Fruit fly (Drosophila melanogaster): Measurements from ENCODE around the gene CG34375.
A peak's percentile ranks its signal among the peaks of the same experiment; 100 is the strongest.

CG34375 gene

DNA sequence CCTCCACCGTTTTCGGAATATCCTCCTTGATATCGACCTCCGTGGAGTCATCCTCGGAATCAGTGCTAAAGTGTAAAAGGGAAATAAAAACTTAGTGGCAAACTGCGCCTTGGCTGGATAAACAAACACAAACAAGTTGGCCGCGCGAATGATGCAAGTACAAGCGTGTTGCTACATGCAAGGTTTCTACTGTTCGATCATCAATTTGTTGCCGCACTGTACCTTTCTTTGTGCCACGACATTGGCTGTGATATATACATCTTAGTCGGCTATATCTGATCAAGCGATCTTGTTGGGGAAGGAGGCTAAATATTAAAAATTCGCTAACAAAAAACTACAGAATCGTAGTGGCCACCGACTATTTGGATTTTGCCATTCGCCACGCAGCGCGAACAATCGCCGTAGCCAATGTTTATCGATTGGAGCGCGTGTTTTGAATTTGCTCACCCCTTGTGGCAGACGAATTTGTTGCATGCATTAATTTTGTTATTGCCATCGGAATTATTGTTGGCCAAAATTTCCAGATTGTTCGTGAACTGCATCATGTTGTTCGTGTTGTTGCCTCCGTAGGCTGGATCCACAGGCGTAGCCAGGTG, 42.9 kb upstream of the CG34375 start (continued):
- TF ChIP-seq pb (GFP tag; optimal IDR thresholded peaks at IDR 0.05): no peak
- TF ChIP-seq dm (GFP tag; optimal IDR thresholded peaks at IDR 0.05): peak; percentile 60
- peak; percentile 82 for TF ChIP-seq Dp (GFP tag; optimal IDR thresholded peaks at IDR 0.05)
- peak; percentile 47 for TF ChIP-seq pzg (GFP tag; optimal IDR thresholded peaks at IDR 0.05)
- TF ChIP-seq mld (GFP tag; IDR thresholded peaks at IDR 0.05; ENCODE audit: partially characterized antibody): 0 out of 3 replicates have a peak, but pooled peaks have one; percentile 24

DNA sequence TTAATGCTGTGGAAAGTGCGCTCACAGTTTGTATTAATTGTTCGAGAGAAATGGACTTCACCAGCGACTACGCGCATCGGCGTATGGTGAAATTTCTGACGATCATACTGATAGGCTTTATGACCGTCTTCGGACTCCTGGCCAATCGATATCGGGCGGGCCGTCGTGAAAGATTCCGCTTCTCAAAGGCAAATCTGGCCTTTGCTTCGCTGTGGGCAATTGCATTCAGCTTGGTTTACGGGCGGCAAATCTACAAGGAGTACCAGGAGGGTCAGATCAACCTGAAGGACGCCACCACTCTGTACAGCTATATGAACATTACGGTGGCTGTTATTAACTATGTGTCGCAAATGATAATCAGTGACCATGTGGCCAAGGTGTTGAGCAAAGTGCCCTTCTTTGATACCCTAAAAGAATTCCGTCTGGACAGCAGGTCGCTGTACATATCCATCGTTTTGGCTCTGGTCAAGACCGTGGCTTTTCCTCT, 41.3 kb upstream of the CG34375 start, which contains the start of gene Gr94a:
Gene Gr94a (plus strand): TSS at position 51 of the 487 bp plus-strand sequence.
- no peak for TF ChIP-seq Hey (tag; optimal IDR thresholded peaks at IDR 0.05)
- no peak for TF ChIP-seq CG18619 (GFP tag; optimal IDR thresholded peaks at IDR 0.05)
- TF ChIP-seq btn (GFP tag; optimal IDR thresholded peaks at IDR 0.05): no peak
- no peak for TF ChIP-seq CG13775 (GFP tag; optimal IDR thresholded peaks at IDR 0.05)
- TF ChIP-seq Optix (GFP tag; IDR thresholded peaks at IDR 0.05): no peak
- TF ChIP-seq crol (GFP tag; IDR thresholded peaks at IDR 0.05): no peak
- no peak for TF ChIP-seq Spps (tag; optimal IDR thresholded peaks at IDR 0.05)
- TF ChIP-seq CG34224 (GFP tag; IDR thresholded peaks at IDR 0.05; ENCODE audit: partially characterized antibody): no peak
- TF ChIP-seq CG2116 (GFP tag; optimal IDR thresholded peaks at IDR 0.05): no peak
- no peak for TF ChIP-seq pnt (GFP tag; optimal IDR thresholded peaks at IDR 0.05)
- TF ChIP-seq sima (GFP tag; optimal IDR thresholded peaks at IDR 0.05): no peak
- TF ChIP-seq Adf1 (GFP tag; IDR thresholded peaks at IDR 0.05): no peak
- TF ChIP-seq CoRest (tag; optimal IDR thresholded peaks at IDR 0.05): no peak
- no peak for TF ChIP-seq org-1 (GFP tag; optimal IDR thresholded peaks at IDR 0.05)
- no peak for TF ChIP-seq CG17359 (tag; optimal IDR thresholded peaks at IDR 0.05)
- TF ChIP-seq shn (GFP tag; optimal IDR thresholded peaks at IDR 0.05): no peak

DNA sequence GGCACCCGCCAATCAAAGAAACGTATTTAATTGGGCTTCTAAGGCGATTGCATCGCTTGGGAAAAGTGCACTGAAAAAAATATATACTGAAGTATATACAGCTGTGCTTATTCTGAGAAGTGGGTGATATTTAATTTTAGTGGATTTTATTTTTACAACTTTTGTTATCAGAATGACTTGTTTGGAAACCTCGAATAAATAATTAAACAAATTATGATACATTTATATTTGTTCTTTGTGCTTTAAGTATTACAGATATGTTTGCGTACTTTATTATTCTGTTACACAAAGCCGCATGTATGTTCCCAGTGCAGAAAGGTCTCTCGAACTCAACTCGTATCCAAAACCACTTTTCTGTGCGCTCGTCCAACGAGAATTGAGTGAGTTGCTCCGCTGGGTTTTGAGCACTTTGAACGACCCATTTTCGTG, 38.3 kb upstream of the CG34375 start:
- TF ChIP-seq mirr (GFP tag; optimal IDR thresholded peaks at IDR 0.05) (no peak), trh (GFP tag; optimal IDR thresholded peaks at IDR 0.05) (peak; percentile 59), Doc3 (GFP tag; IDR thresholded peaks at IDR 0.05; ENCODE audit: partially characterized antibody) (no peak), CG9609 (GFP tag; optimal IDR thresholded peaks at IDR 0.05) (no peak), CG6654 (GFP tag; optimal IDR thresholded peaks at IDR 0.05) (peak; percentile 60), tll (GFP tag; optimal IDR thresholded peaks at IDR 0.05) (no peak), p53 (GFP tag; optimal IDR thresholded peaks at IDR 0.05) (no peak), Lhr (GFP tag; optimal IDR thresholded peaks at IDR 0.05) (peak; percentile 38), Six4 (GFP tag; optimal IDR thresholded peaks at IDR 0.05) (peak; percentile 74), CG10979 (tag; optimal IDR thresholded peaks at IDR 0.05) (peak; percentile 85), GATAe (GFP tag; conservative IDR thresholded peaks at IDR 0.05) (no peak), Dip2 (GFP tag; IDR thresholded peaks at IDR 0.05) (no peak), CG8359 (GFP tag; optimal IDR thresholded peaks at IDR 0.05; ENCODE audit: borderline replicate concordance) (no peak), HLHmδ (GFP tag; optimal IDR thresholded peaks at IDR 0.05) (no peak), CG32772 (GFP tag; IDR thresholded peaks at IDR 0.05) (peak; percentile 58), CG17361 (GFP tag; IDR thresholded peaks at IDR 0.05) (peak; percentile 92), CG16779 (GFP tag; IDR thresholded peaks at IDR 0.05) (no peak), eve (GFP tag; optimal IDR thresholded peaks at IDR 0.05) (no peak), z (GFP tag; IDR thresholded peaks at IDR 0.05) (peak; percentile 90), sima (GFP tag; optimal IDR thresholded peaks at IDR 0.05) (no peak), NC2β (GFP tag; optimal IDR thresholded peaks at IDR 0.05) (no peak), Deaf1 (tag; optimal IDR thresholded peaks at IDR 0.05) (peak; percentile 57), emc (GFP tag; optimal IDR thresholded peaks at IDR 0.05) (no peak), luna (GFP tag; optimal IDR thresholded peaks at IDR 0.05) (no peak), fd64A (GFP tag; optimal IDR thresholded peaks at IDR 0.05) (no peak), CG34376 (GFP tag; optimal IDR thresholded peaks at IDR 0.05) (peak; percentile 34), sim (GFP tag; IDR thresholded peaks at IDR 0.05) (no peak), CG7839 (tag; optimal IDR thresholded peaks at IDR 0.05) (peak; percentile 88), pzg (GFP tag; optimal IDR thresholded peaks at IDR 0.05) (no peak)
